Worm (Caenorhabditis elegans): ENCODE measurements around the gene hrde-1.

- TF ChIP-seq ztf-29 (GFP tag; IDR thresholded peaks at IDR 0.05) (no peak), T22C8.4 (GFP tag; IDR thresholded peaks at IDR 0.05) (no peak), flt-1 (GFP tag; IDR thresholded peaks at IDR 0.05) (no peak), cog-1 (tag; optimal IDR thresholded peaks at IDR 0.05) (no peak), klf-2 (GFP tag; conservative IDR thresholded peaks at IDR 0.05) (no peak), tab-1 (GFP tag; IDR thresholded peaks at IDR 0.05) (no peak), med-1 (GFP tag; optimal IDR thresholded peaks at IDR 0.05; ENCODE audit: insufficient read depth) (no peak), ztf-23 (GFP tag; IDR thresholded peaks at IDR 0.05) (no peak)
Measured at ce11 chrIII:4190241-4190640, 14.3 kb upstream of the hrde-1 start, which contains the start of gene spp-28.
